Worm (Caenorhabditis elegans): Measurements from ENCODE around the gene F59B8.1.

F59B8.1 gene

ce11 chrIV:9440880-9441336 is 12.8 kb downstream of the F59B8.1 start, which contains the start of gene idh-1 (continued):
- TF ChIP-seq dmd-6 (GFP tag; IDR thresholded peaks at IDR 0.05) (peak; percentile 32; the same call in 1 of the 2 replicates), nhr-77 (tag; optimal IDR thresholded peaks at IDR 0.05) (no peak), ceh-82 (tag; optimal IDR thresholded peaks at IDR 0.05) (no peak)

- TF ChIP-seq egl-27 (tag; optimal IDR thresholded peaks at IDR 0.05) = no peak
- TF ChIP-seq daf-12 (tag; optimal IDR thresholded peaks at IDR 0.05) = no peak
- no peak for TF ChIP-seq egl-43 (GFP tag; IDR thresholded peaks at IDR 0.05)
- no peak for TF ChIP-seq F49E8.2 (tag; optimal IDR thresholded peaks at IDR 0.05; ENCODE audit: borderline replicate concordance)
- TF ChIP-seq ztf-7 (tag; optimal IDR thresholded peaks at IDR 0.05) = no peak
- TF ChIP-seq sdz-12 (GFP tag; optimal IDR thresholded peaks at IDR 0.05) = no peak
- no peak for TF ChIP-seq nhr-25 (tag; optimal IDR thresholded peaks at IDR 0.05; ENCODE audit: borderline replicate concordance, insufficient read depth)
- TF ChIP-seq fkh-10 (GFP tag; optimal IDR thresholded peaks at IDR 0.05) = no peak
- TF ChIP-seq vab-7 (GFP tag; IDR thresholded peaks at IDR 0.05) = no peak
- no peak for TF ChIP-seq snpc-4 (tag; optimal IDR thresholded peaks at IDR 0.05)
- no peak for TF ChIP-seq ztf-11 (tag; optimal IDR thresholded peaks at IDR 0.05)
- no peak for TF ChIP-seq F37D6.2 (tag; optimal IDR thresholded peaks at IDR 0.05)
- TF ChIP-seq php-3 (GFP tag; IDR thresholded peaks at IDR 0.05) = no peak
- peak; percentile 47 for TF ChIP-seq dve-1 (tag; optimal IDR thresholded peaks at IDR 0.05; ENCODE audit: insufficient read depth)
- no peak for TF ChIP-seq D1046.2 (GFP tag; IDR thresholded peaks at IDR 0.05)
- TF ChIP-seq lim-7 (GFP tag; IDR thresholded peaks at IDR 0.05) = no peak
- no peak for TF ChIP-seq Y5F2A.4 (GFP tag; optimal IDR thresholded peaks at IDR 0.05)
- TF ChIP-seq mep-1 (tag; optimal IDR thresholded peaks at IDR 0.05) = no peak
- no peak for TF ChIP-seq tra-1 (GFP tag; IDR thresholded peaks at IDR 0.05)
- no peak for TF ChIP-seq nhr-41 (GFP tag; IDR thresholded peaks at IDR 0.05)
- TF ChIP-seq unc-39 (tag; optimal IDR thresholded peaks at IDR 0.05) = no peak
- peak; percentile 31 for TF ChIP-seq dmd-6 (GFP tag; IDR thresholded peaks at IDR 0.05)
- TF ChIP-seq ceh-28 (tag; optimal IDR thresholded peaks at IDR 0.05) = no peak
- TF ChIP-seq dmd-8 (GFP tag; IDR thresholded peaks at IDR 0.05) = no peak
- TF ChIP-seq daf-16 (GFP tag; optimal IDR thresholded peaks at IDR 0.05) = no peak
- peak; percentile 69 for TF ChIP-seq daf-16 (tag; optimal IDR thresholded peaks at IDR 0.05)
- TF ChIP-seq nhr-76 (tag; optimal IDR thresholded peaks at IDR 0.05) = no peak
- peak; percentile 51 for TF ChIP-seq nhr-28 (tag; optimal IDR thresholded peaks at IDR 0.05)
- TF ChIP-seq snpc-1.2 (GFP tag; IDR thresholded peaks at IDR 0.05) = no peak
- TF ChIP-seq nhr-77 (tag; optimal IDR thresholded peaks at IDR 0.05) = peak; percentile 37
- TF ChIP-seq fos-1 (tag; optimal IDR thresholded peaks at IDR 0.05) = no peak
- no peak for TF ChIP-seq duxl-1 (tag; optimal IDR thresholded peaks at IDR 0.05; ENCODE audit: poor library complexity)
- TF ChIP-seq lsy-2 (tag; optimal IDR thresholded peaks at IDR 0.05) = no peak
- TF ChIP-seq pqm-1 (tag; optimal IDR thresholded peaks at IDR 0.05) = peak; percentile 6
- TF ChIP-seq zfp-2 (tag; optimal IDR thresholded peaks at IDR 0.05) = no peak
- TF ChIP-seq lin-15B (tag; optimal IDR thresholded peaks at IDR 0.05) = no peak
- no peak for TF ChIP-seq nhr-111 (GFP tag; optimal IDR thresholded peaks at IDR 0.05)
- TF ChIP-seq spr-3 (GFP tag; optimal IDR thresholded peaks at IDR 0.05) = no peak
- no peak for TF ChIP-seq hlh-30 (tag; optimal IDR thresholded peaks at IDR 0.05; ENCODE audit: insufficient read depth)
- no peak for TF ChIP-seq Y48G9A.11 (GFP tag; IDR thresholded peaks at IDR 0.05)
- TF ChIP-seq lin-13 (GFP tag; optimal IDR thresholded peaks at IDR 0.05) = no peak
- no peak for TF ChIP-seq nhr-42 (GFP tag; IDR thresholded peaks at IDR 0.05)
- TF ChIP-seq madf-5 (GFP tag; IDR thresholded peaks at IDR 0.05) = no peak
- no peak for TF ChIP-seq ama-1 (optimal IDR thresholded peaks at IDR 0.05)
- TF ChIP-seq ceh-44 (GFP tag; IDR thresholded peaks at IDR 0.05) = no peak
- no peak for TF ChIP-seq set-16 (GFP tag; IDR thresholded peaks at IDR 0.05)
- no peak for TF ChIP-seq mdl-1 (tag; optimal IDR thresholded peaks at IDR 0.05)
- no peak for TF ChIP-seq ceh-32 (tag; optimal IDR thresholded peaks at IDR 0.05; ENCODE audit: poor library complexity)
These were observed 13.3 kb downstream of the F59B8.1 start for ce11 chrIV:9441391-9441790.

All from whole organism, L4 larva.